Worm (Caenorhabditis elegans): ENCODE measurements around the gene srx-115.

Gene srx-115

DNA sequence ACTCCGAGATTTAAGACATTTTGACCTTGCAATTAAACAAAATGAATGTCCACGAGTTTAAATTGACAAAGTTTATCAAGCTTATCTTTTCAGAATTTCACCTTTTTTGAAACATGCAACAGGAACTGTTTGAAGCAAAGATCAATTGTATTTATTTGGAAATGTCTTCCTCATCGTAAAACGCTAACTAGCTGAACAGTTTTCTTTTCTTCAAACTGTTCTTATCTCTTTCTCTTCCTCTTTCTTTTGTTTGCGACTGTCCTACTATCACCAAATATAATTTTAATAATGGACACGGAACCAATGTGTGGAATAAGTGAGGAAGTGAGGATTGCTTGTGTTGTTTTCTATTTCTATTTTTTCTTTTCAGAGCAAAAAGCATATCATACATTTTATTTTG lies 38.8 kb upstream of the srx-115 start, which contains the start of gene ZC196.4:
Gene ZC196.4, plus strand, starts transcription at position 173 of the 400 bp plus-strand sequence.
- TF ChIP-seq lin-39 (tag; optimal IDR thresholded peaks at IDR 0.05) (no peak), elt-2 (tag; optimal IDR thresholded peaks at IDR 0.05) (peak; percentile 85), jun-1 (tag; optimal IDR thresholded peaks at IDR 0.05) (peak; percentile 52), eor-1 (tag; optimal IDR thresholded peaks at IDR 0.05) (no peak), pqm-1 (tag; optimal IDR thresholded peaks at IDR 0.05) (peak; percentile 77), pha-4 (tag; optimal IDR thresholded peaks at IDR 0.05) (peak; percentile 15)

DNA sequence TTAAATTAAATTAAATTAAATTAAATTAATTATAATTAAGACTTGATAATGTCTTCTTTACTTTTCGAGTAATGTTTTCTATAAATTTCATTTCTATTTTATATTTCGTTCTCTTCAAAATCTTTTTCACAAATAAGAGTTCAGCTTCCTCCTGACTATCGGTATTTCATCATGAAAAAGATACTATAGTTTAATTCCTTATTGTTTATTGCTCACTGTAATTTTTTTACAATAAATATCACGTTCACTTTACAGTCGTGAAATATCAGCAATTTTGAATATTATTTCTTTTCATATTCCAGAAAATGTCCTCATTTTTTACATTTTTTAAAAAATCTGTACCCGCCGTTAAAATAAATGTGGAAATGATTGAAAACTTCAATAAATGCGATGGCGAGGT lies 35.3 kb upstream of the srx-115 start, which contains the start of gene ZC196.3:
Gene ZC196.3, plus strand, starts transcription at position 301 of the 400 bp plus-strand sequence.
- TF ChIP-seq nhr-237 (tag; optimal IDR thresholded peaks at IDR 0.05) (no peak), nhr-12 (tag; optimal IDR thresholded peaks at IDR 0.05) (no peak), nhr-76 (tag; optimal IDR thresholded peaks at IDR 0.05) (no peak), nhr-28 (tag; optimal IDR thresholded peaks at IDR 0.05) (no peak), fkh-10 (GFP tag; optimal IDR thresholded peaks at IDR 0.05) (no peak), ztf-4 (tag; optimal IDR thresholded peaks at IDR 0.05) (no peak), jun-1 (tag; optimal IDR thresholded peaks at IDR 0.05) (no peak), egl-5 (tag; optimal IDR thresholded peaks at IDR 0.05) (no peak)

DNA sequence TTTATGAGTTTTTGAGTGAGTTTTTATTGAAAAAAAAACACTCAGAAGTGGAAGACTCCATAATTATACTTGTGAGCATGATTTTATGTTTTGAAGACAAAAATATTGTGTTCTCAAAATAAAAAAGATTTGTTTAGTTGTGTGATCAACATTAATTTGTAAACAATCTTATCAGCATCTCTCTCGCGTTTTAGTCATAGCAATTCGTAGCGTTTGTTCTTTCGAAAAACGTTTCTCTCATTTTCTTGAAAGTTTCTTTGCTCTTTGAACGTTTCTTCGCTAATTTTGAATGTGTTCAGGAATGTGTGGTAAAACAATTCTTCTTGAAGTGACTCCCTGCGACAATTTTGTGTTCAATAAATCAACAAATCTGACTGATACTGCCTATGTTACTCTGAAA lies 32.6 kb upstream of the srx-115 start, which contains the start of gene ZC196.2:
Gene ZC196.2, plus strand, starts transcription at position 301 of the 400 bp plus-strand sequence.
- TF ChIP-seq skn-1 (tag; optimal IDR thresholded peaks at IDR 0.05) (no peak), ZK546.5 (tag; optimal IDR thresholded peaks at IDR 0.05) (no peak), elt-3 (tag; optimal IDR thresholded peaks at IDR 0.05) (no peak), pha-4 (tag; optimal IDR thresholded peaks at IDR 0.05) (peak; percentile 9), R02D3.7 (tag; optimal IDR thresholded peaks at IDR 0.05) (no peak)

DNA sequence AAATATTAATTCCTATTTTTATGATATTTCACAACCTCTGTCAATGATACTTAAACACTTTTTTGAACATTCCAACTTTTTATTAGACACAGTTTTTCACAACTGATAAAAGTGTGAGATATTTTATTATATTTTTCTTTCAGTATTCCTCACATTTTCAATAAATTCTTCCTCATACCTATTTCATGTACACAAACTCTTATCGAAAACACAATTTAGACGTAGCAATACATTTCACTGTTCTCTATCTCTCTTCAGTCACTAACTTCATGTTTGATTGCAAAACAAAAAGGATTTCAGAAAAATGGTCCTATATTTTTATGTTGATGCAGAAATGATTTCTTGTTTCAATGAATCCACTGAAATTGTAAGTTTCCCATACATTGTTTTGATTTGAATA lies 25.8 kb upstream of the srx-115 start, which contains the start of gene B0507.6:
Gene B0507.6, plus strand, starts transcription at position 301 of the 400 bp plus-strand sequence.
- TF ChIP-seq elt-2 (tag; optimal IDR thresholded peaks at IDR 0.05) (no peak), nhr-67 (tag; optimal IDR thresholded peaks at IDR 0.05) (no peak), fos-1 (tag; optimal IDR thresholded peaks at IDR 0.05) (no peak), ztf-11 (tag; optimal IDR thresholded peaks at IDR 0.05) (no peak), fkh-2 (tag; optimal IDR thresholded peaks at IDR 0.05) (no peak), fkh-10 (GFP tag; optimal IDR thresholded peaks at IDR 0.05) (no peak), nhr-11 (tag; optimal IDR thresholded peaks at IDR 0.05) (no peak), R02D3.7 (tag; optimal IDR thresholded peaks at IDR 0.05) (no peak), lsy-12 (tag; optimal IDR thresholded peaks at IDR 0.05) (no peak), nhr-12 (tag; optimal IDR thresholded peaks at IDR 0.05) (no peak), egl-5 (tag; optimal IDR thresholded peaks at IDR 0.05) (no peak), ceh-28 (tag; optimal IDR thresholded peaks at IDR 0.05) (no peak), ceh-16 (tag; optimal IDR thresholded peaks at IDR 0.05) (no peak), elt-3 (tag; optimal IDR thresholded peaks at IDR 0.05) (no peak), nhr-28 (tag; optimal IDR thresholded peaks at IDR 0.05) (no peak), ztf-4 (tag; optimal IDR thresholded peaks at IDR 0.05) (no peak), nfya-1 (tag; optimal IDR thresholded peaks at IDR 0.05; ENCODE audit: insufficient read depth) (no peak), unc-62 (GFP tag; optimal IDR thresholded peaks at IDR 0.05) (no peak)

ce11 chrV:8753395-8753794 lies 18.3 kb upstream of the srx-115 start, which contains the start of gene B0507.5:
TSS of gene B0507.5 (plus strand) at chrV:8753695.
- TF ChIP-seq nhr-67 (tag; optimal IDR thresholded peaks at IDR 0.05): no peak
- no peak for TF ChIP-seq elt-2 (tag; optimal IDR thresholded peaks at IDR 0.05)
- no peak for TF ChIP-seq egl-27 (tag; optimal IDR thresholded peaks at IDR 0.05)
- TF ChIP-seq eor-1 (tag; optimal IDR thresholded peaks at IDR 0.05): no peak
- TF ChIP-seq ZK546.5 (tag; optimal IDR thresholded peaks at IDR 0.05): no peak
- TF ChIP-seq ceh-9 (tag; optimal IDR thresholded peaks at IDR 0.05): no peak
- no peak for TF ChIP-seq nhr-76 (tag; optimal IDR thresholded peaks at IDR 0.05)
- TF ChIP-seq unc-39 (tag; optimal IDR thresholded peaks at IDR 0.05): no peak
- no peak for TF ChIP-seq ceh-16 (tag; optimal IDR thresholded peaks at IDR 0.05)
- TF ChIP-seq nhr-11 (tag; optimal IDR thresholded peaks at IDR 0.05): no peak
- no peak for TF ChIP-seq skn-1 (tag; optimal IDR thresholded peaks at IDR 0.05)
- no peak for TF ChIP-seq nhr-25 (tag; optimal IDR thresholded peaks at IDR 0.05)
- no peak for TF ChIP-seq nhr-23 (tag; optimal IDR thresholded peaks at IDR 0.05)
- TF ChIP-seq zag-1 (tag; optimal IDR thresholded peaks at IDR 0.05): no peak
- TF ChIP-seq nhr-43 (tag; optimal IDR thresholded peaks at IDR 0.05; ENCODE audit: poor library complexity, severe bottlenecking): no peak

All from whole organism, L3 larva.